Worm (Caenorhabditis elegans): ENCODE measurements around the gene K11G9.5.

ce11 chrV:6732995-6733394, 44.7 kb upstream of the K11G9.5 start, which contains the start of gene grl-8:
- no peak for TF ChIP-seq tbx-2 (tag; optimal IDR thresholded peaks at IDR 0.05)
- no peak for TF ChIP-seq C16A3.4 (tag; optimal IDR thresholded peaks at IDR 0.05)
- TF ChIP-seq nhr-84 (tag; optimal IDR thresholded peaks at IDR 0.05), result no peak
- TF ChIP-seq nhr-12 (tag; optimal IDR thresholded peaks at IDR 0.05), result no peak
- no peak for TF ChIP-seq swsn-7 (tag; optimal IDR thresholded peaks at IDR 0.05)
